Fruit fly (Drosophila melanogaster) whole organism, embryonic: ENCODE data around the gene CG43051.
A peak's percentile ranks its signal among the peaks of the same experiment; 100 is the strongest.

ENCODE experiments used
- Aef1 ChIP-seq: fragments of 200-800 bp; sonication (Bioruptor generic); IDR thresholded peaks from 3 replicates; pipeline ENCODE4 v1.3.6; 2022; ENCODE audit warnings: missing biosample characterization, missing genetic modification characterization
- Blimp-1 ChIP-seq: fragments of 200-800 bp; sonication (Bioruptor generic); optimal IDR thresholded peaks from 3 replicates; lab custom pipeline; 2018; ENCODE audit warnings: missing biosample characterization, missing genetic modification characterization, mild to moderate bottlenecking, moderate library complexity, missing genetic modification reagents
- Bteb2 ChIP-seq: fragments of 200-800 bp; sonication (Bioruptor generic); optimal IDR thresholded peaks from 2 replicates; lab custom pipeline; 2016; ENCODE audit warnings: missing biosample characterization, missing genetic modification characterization
- CG1024 ChIP-seq: fragments of 200-800 bp; sonication (Bioruptor generic); IDR thresholded peaks from 2 replicates; pipeline ENCODE4 v1.3.6; 2022; ENCODE audit warnings: missing biosample characterization, missing genetic modification characterization
- CG10431 ChIP-seq: fragments of 200-800 bp; sonication (Bioruptor generic); optimal IDR thresholded peaks from 3 replicates; lab custom pipeline; 2018; ENCODE audit warnings: missing biosample characterization, mild to moderate bottlenecking, missing genetic modification characterization
- CG10654 ChIP-seq: fragments of 200-800 bp; sonication (Bioruptor generic); optimal IDR thresholded peaks from 2 replicates; lab custom pipeline; 2016; ENCODE audit warnings: missing biosample characterization, missing genetic modification characterization
- CG11085 ChIP-seq: fragments of 200-800 bp; sonication (Bioruptor generic); IDR thresholded peaks from 2 replicates; pipeline ENCODE4 v1.3.6; 2022; ENCODE audit warnings: missing biosample characterization, missing genetic modification characterization
- CG11247 ChIP-seq: fragments of 200-800 bp; sonication (Bioruptor generic); IDR thresholded peaks from 2 replicates; pipeline ENCODE4 v1.3.6; 2022; ENCODE audit warnings: missing biosample characterization, missing genetic modification characterization
- CG13296 ChIP-seq: fragments of 200-800 bp; sonication (Bioruptor generic); optimal IDR thresholded peaks from 3 replicates; lab custom pipeline; 2018; ENCODE audit warnings: missing biosample characterization, mild to moderate bottlenecking, missing genetic modification characterization
- CG14441 ChIP-seq: fragments of 200-800 bp; sonication (Bioruptor generic); IDR thresholded peaks from 2 replicates; pipeline ENCODE4 v1.3.6; 2022; ENCODE audit warnings: missing biosample characterization, missing genetic modification characterization
- CG17385 ChIP-seq: fragments of 200-800 bp; sonication (Bioruptor generic); optimal IDR thresholded peaks from 3 replicates; lab custom pipeline; 2018; ENCODE audit warnings: missing biosample characterization, mild to moderate bottlenecking, missing genetic modification characterization
- CG17612 ChIP-seq: fragments of 200-800 bp; sonication (Bioruptor generic); IDR thresholded peaks from 2 replicates; pipeline ENCODE4 v1.3.6; 2022; ENCODE audit warnings: missing biosample characterization, missing genetic modification characterization
- CG2129 ChIP-seq: fragments of 200-800 bp; sonication (Bioruptor generic); IDR thresholded peaks from 2 replicates; pipeline ENCODE4 v1.3.6; 2022; ENCODE audit warnings: missing biosample characterization, missing genetic modification characterization; ENCODE audit not compliant: partially characterized antibody
- CG2199 ChIP-seq: fragments of 200-800 bp; sonication (Bioruptor generic); IDR thresholded peaks from 3 replicates; pipeline ENCODE4 v1.3.6; 2022; ENCODE audit warnings: missing biosample characterization, missing genetic modification characterization
- CG3163 ChIP-seq: fragments of 200-800 bp; sonication (Bioruptor generic); optimal IDR thresholded peaks from 3 replicates; lab custom pipeline; 2016; ENCODE audit warnings: missing biosample characterization, missing genetic modification characterization
- CG32767 ChIP-seq: fragments of 200-800 bp; sonication (Bioruptor generic); IDR thresholded peaks from 2 replicates; pipeline ENCODE4 v1.3.6; 2022; ENCODE audit warnings: missing biosample characterization, missing genetic modification characterization
- CG34422 ChIP-seq: fragments of 200-800 bp; sonication (Bioruptor generic); IDR thresholded peaks from 3 replicates; pipeline ENCODE4 v1.3.6; 2022; ENCODE audit warnings: missing biosample characterization, missing genetic modification characterization
- CG4730 ChIP-seq: fragments of 200-800 bp; sonication (Bioruptor generic); IDR thresholded peaks from 2 replicates; pipeline ENCODE4 v1.3.6; 2022; ENCODE audit warnings: missing biosample characterization, missing genetic modification characterization
- CG7987 ChIP-seq: fragments of 200-800 bp; sonication (Bioruptor generic); optimal IDR thresholded peaks from 2 replicates; lab custom pipeline; 2018; ENCODE audit warnings: missing biosample characterization, mild to moderate bottlenecking, missing genetic modification characterization, moderate library complexity
- Dll ChIP-seq: fragments of 200-800 bp; sonication (Bioruptor generic); IDR thresholded peaks from 4 replicates; pipeline ENCODE4 v1.3.6; 2022; ENCODE audit warnings: missing biosample characterization, missing genetic modification characterization; ENCODE audit not compliant: partially characterized antibody
- Drgx ChIP-seq: fragments of 200-800 bp; sonication (Bioruptor generic); IDR thresholded peaks from 2 replicates; pipeline ENCODE4 v1.3.6; 2022; ENCODE audit warnings: missing biosample characterization, missing genetic modification characterization
- HmgZ ChIP-seq: fragments of 200-800 bp; sonication (Bioruptor generic); optimal IDR thresholded peaks from 2 replicates; lab custom pipeline; 2018; ENCODE audit warnings: missing biosample characterization, mild to moderate bottlenecking, missing genetic modification characterization
- Hmr ChIP-seq: fragments of 200-800 bp; sonication (Bioruptor generic); optimal IDR thresholded peaks from 3 replicates; lab custom pipeline; 2017; ENCODE audit warnings: mild to moderate bottlenecking, missing biosample characterization, missing genetic modification reagents, missing genetic modification characterization
- Hsf ChIP-seq: fragments of 200-800 bp; sonication (Bioruptor generic); optimal IDR thresholded peaks from 3 replicates; lab custom pipeline; 2016; ENCODE audit warnings: missing biosample characterization, missing genetic modification characterization
- Med ChIP-seq: fragments of 200-800 bp; sonication (Bioruptor generic); peaks from one replicate; lab custom pipeline; 2016; ENCODE audit warnings: missing biosample characterization, missing genetic modification characterization, mild to moderate bottlenecking, inconsistent platforms, moderate library complexity
- Optix ChIP-seq: fragments of 200-800 bp; sonication (Bioruptor generic); IDR thresholded peaks from 3 replicates; pipeline ENCODE4 v1.3.6; 2022; ENCODE audit warnings: missing biosample characterization, missing genetic modification characterization
- Pdp1 ChIP-seq, 2 experiments: fragments of 200-800 bp; sonication (Bioruptor generic); optimal IDR thresholded peaks; 3 replicates each; lab custom pipeline; 2016; ENCODE audit warnings: missing biosample characterization in 2 of 2, missing genetic modification characterization in 2 of 2, mild to moderate bottlenecking in 1 of 2, moderate library complexity in 1 of 2
- Side ChIP-seq: fragments of 200-800 bp; sonication (Bioruptor generic); optimal IDR thresholded peaks from 2 replicates; lab custom pipeline; 2016; ENCODE audit warnings: missing biosample characterization, missing genetic modification characterization
- Trl ChIP-seq, 3 experiments: fragments of >200 bp in 2 of 3; fragments of 200-800 bp in 1 of 3; sonication (Bioruptor generic) in 1 of 3; optimal IDR thresholded peaks; 2 replicates in 1 of 3; 3 replicates in 2 of 3; lab custom pipeline; 2016 to 2017; ENCODE audit warnings: missing biosample characterization in 1 of 3, missing genetic modification characterization in 1 of 3
- ac ChIP-seq: fragments of 200-800 bp; sonication (Bioruptor generic); optimal IDR thresholded peaks from 3 replicates; lab custom pipeline; 2017; ENCODE audit warnings: missing biosample characterization, mild to moderate bottlenecking, missing genetic modification characterization
- cg ChIP-seq: fragments of 200-800 bp; sonication (Bioruptor generic); optimal IDR thresholded peaks from 3 replicates; lab custom pipeline; 2019; ENCODE audit warnings: missing biosample characterization, mild to moderate bottlenecking, missing genetic modification characterization, moderate library complexity
- chinmo ChIP-seq: fragments of 200-800 bp; sonication (Bioruptor generic); IDR thresholded peaks from 4 replicates; pipeline ENCODE4 v1.3.6; 2022; ENCODE audit warnings: missing biosample characterization, missing genetic modification characterization; ENCODE audit not compliant: partially characterized antibody
- ci ChIP-seq: fragments of 200-800 bp; sonication (Bioruptor generic); IDR thresholded peaks from 3 replicates; pipeline ENCODE4 v1.3.6; 2022; ENCODE audit warnings: missing biosample characterization, missing genetic modification characterization
- fd102C ChIP-seq: fragments of 200-800 bp; sonication (Bioruptor generic); optimal IDR thresholded peaks from 2 replicates; lab custom pipeline; 2018; ENCODE audit warnings: missing biosample characterization, mild to moderate bottlenecking, missing genetic modification characterization, moderate library complexity
- gsb-n ChIP-seq: fragments of 200-800 bp; sonication (Bioruptor generic); optimal IDR thresholded peaks from 3 replicates; lab custom pipeline; 2018; ENCODE audit warnings: missing biosample characterization, mild to moderate bottlenecking, missing genetic modification characterization
- ham ChIP-seq: fragments of 200-800 bp; sonication (Bioruptor generic); IDR thresholded peaks from 2 replicates; pipeline ENCODE4 v1.3.6; 2022; ENCODE audit warnings: missing biosample characterization, missing genetic modification characterization
- insv ChIP-seq, 2 experiments: fragments of 200-800 bp; sonication (Bioruptor generic); optimal IDR thresholded peaks; 3 replicates each; lab custom pipeline; 2016 to 2018; ENCODE audit warnings: missing biosample characterization in 2 of 2, missing genetic modification characterization in 2 of 2
- jing ChIP-seq: fragments of 200-800 bp; sonication (Bioruptor generic); optimal IDR thresholded peaks from 2 replicates; lab custom pipeline; 2018; ENCODE audit warnings: missing biosample characterization, mild to moderate bottlenecking, missing genetic modification characterization
- kni ChIP-seq: fragments of 200-800 bp; sonication (Bioruptor generic); optimal IDR thresholded peaks from 3 replicates; lab custom pipeline; 2017; ENCODE audit warnings: mild to moderate bottlenecking, missing biosample characterization, missing genetic modification reagents, missing genetic modification characterization
- lbe ChIP-seq: fragments of 200-800 bp; sonication (Bioruptor generic); optimal IDR thresholded peaks from 2 replicates; lab custom pipeline; 2016; ENCODE audit warnings: missing biosample characterization, mild to moderate bottlenecking, missing genetic modification characterization
- nom ChIP-seq: fragments of 200-800 bp; sonication (Bioruptor generic); optimal IDR thresholded peaks from 2 replicates; lab custom pipeline; 2017; ENCODE audit warnings: missing biosample characterization, missing genetic modification characterization, mild to moderate bottlenecking, moderate library complexity, missing genetic modification reagents
- pum ChIP-seq: fragments of 200-800 bp; sonication (Bioruptor generic); optimal IDR thresholded peaks from 2 replicates; lab custom pipeline; 2016; ENCODE audit warnings: missing biosample characterization, missing genetic modification characterization
- salm ChIP-seq: fragments of 200-800 bp; sonication (Bioruptor generic); optimal IDR thresholded peaks from 2 replicates; lab custom pipeline; 2018; ENCODE audit warnings: missing biosample characterization, mild to moderate bottlenecking, missing genetic modification characterization
- ssp ChIP-seq: fragments of 200-800 bp; sonication (Bioruptor generic); IDR thresholded peaks from 2 replicates; pipeline ENCODE4 v1.3.6; 2022; ENCODE audit warnings: missing biosample characterization, missing genetic modification characterization
- stc ChIP-seq: fragments of 200-800 bp; sonication (Bioruptor generic); IDR thresholded peaks from 2 replicates; pipeline ENCODE4 v1.3.6; 2022; ENCODE audit warnings: missing biosample characterization, missing genetic modification characterization
- stwl ChIP-seq: fragments of 200-800 bp; sonication (Bioruptor generic); optimal IDR thresholded peaks from 3 replicates; lab custom pipeline; 2018; ENCODE audit warnings: missing biosample characterization, mild to moderate bottlenecking, missing genetic modification characterization, moderate library complexity
- tgo ChIP-seq: fragments of 200-800 bp; sonication (Bioruptor generic); IDR thresholded peaks from 3 replicates; pipeline ENCODE4 v1.3.6; 2022; ENCODE audit warnings: missing biosample characterization, missing genetic modification characterization
- yki ChIP-seq: fragments of >200 bp; optimal IDR thresholded peaks from 3 replicates; lab custom pipeline; 2018

CG43051 gene

DNA sequence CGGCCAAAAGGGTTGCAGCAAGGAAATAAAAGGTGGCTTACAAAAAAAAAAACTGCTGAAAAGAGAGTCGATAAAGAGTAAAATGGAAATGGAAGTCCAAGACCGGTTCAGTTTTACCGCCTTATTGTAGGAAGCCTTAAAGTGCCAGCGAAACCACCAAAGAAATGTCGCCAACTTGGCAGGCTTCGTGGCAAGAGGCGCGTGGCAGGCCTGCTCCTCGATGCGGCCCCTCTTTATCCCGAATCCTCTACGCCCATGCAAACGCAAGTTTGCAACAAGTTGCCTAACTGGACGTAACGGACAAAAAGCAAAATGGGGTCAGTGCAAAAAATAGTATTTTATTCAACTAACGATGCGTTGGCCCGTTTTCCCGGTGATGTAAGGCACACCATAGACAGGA is 26.9 kb upstream of the CG43051 start:
- TF ChIP-seq Dll (GFP tag; lab: Robert Waterston, UW) (no peak), jing (GFP tag; lab: Kevin White, UChicago) (no peak), Drgx (GFP tag; lab: Robert Waterston, UW) (peak; percentile 31; the same call in 1 of the 2 replicates), Optix (0 out of 3 replicates have a peak, but pooled peaks have one; percentile 30), salm (no peak), gsb-n (tag; lab: Kevin White, UChicago) (no peak), CG17612 (no peak), Bteb2 (no peak), CG1024 (GFP tag; lab: Robert Waterston, UW) (no peak), CG14441 (no peak), CG2129 (GFP tag; lab: Robert Waterston, UW) (no peak), Hsf (GFP tag; lab: Kevin White, UChicago) (no peak), fd102C (GFP tag; lab: Kevin White, UChicago) (no peak), HmgZ (tag; lab: Kevin White, UChicago) (no peak), ham (GFP tag; lab: Robert Waterston, UW) (no peak), CG34422 (GFP tag; lab: Robert Waterston, UW) (no peak), tgo (GFP tag; lab: Robert Waterston, UW) (no peak)

DNA sequence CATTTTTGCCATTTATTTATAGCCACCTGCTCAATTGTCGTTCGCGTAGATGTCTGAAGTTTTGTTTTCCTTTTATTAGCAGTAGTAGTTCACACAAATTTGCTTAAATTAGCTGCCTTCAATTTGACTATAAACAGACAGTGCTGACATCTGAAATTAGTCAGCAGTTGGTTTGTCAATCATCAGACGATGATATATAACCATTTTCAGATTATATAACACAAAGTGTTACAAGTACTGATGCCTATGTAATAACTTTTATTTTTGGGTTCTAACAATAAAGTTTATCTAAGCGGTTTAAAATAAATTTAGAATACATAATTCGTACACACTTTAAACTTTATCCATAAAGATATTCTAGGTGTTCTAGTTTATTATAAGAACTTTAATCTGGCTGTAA is 26.0 kb upstream of the CG43051 start:
- peak in 1 of 2 experiments; percentile 92 for TF ChIP-seq Pdp1 (GFP tag; optimal IDR thresholded peaks at IDR 0.05; lab: Kevin White, UChicago)
- TF ChIP-seq CG13296 (GFP tag; lab: Kevin White, UChicago): peak; percentile 7
- TF ChIP-seq CG10654 (GFP tag; lab: Kevin White, UChicago): no peak
- no peak for TF ChIP-seq CG4730
- no peak for TF ChIP-seq Aef1
- TF ChIP-seq ssp (GFP tag; lab: Robert Waterston, UW): no peak
- no peak for TF ChIP-seq Hmr (GFP tag; lab: Kevin White, UChicago)

DNA sequence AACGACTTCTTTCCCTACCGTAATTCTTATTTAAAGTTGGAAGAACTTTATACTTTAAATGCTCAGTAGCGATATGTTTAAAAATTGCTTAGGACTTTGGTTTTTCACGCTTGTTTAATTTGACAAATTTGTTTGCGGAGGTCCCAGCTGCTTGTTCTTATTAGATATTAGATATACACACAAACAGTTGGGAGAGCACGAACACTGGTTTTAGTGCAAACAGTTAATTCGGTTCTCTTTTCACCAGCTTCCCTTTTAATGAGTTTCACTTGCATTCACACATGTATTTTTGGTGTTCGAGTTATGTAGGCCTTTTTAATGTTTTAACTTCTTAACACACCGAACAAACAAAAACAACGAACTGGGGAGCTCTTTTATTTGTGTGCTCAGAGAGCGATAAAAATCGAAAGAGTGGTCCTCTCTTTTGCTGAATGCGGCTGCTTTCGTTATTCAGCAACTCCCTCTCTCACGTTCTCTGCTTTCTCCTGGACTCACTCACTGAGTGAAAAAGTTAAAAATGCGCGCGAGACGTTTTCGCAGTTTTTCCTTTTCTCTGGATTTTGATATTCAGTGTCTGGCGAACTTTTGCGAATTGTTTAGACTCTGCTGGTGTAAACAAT is 24.9 kb upstream of the CG43051 start:
- TF ChIP-seq lbe: peak; percentile 64
- peak; percentile 58; the same call in 1 of the 2 replicates for TF ChIP-seq CG32767 (GFP tag; lab: Robert Waterston, UW)
- 0 out of 3 replicates have a peak, but pooled peaks have one; percentile 12 for TF ChIP-seq CG2199
- peak; percentile 13 for TF ChIP-seq CG10431 (GFP tag; lab: Kevin White, UChicago)
- TF ChIP-seq Pdp1 (GFP tag; optimal IDR thresholded peaks at IDR 0.05; lab: Kevin White, UChicago): peak in 1 of 2 experiments; percentile 43
- TF ChIP-seq kni (GFP tag; lab: Kevin White, UChicago): peak; percentile 24
- TF ChIP-seq CG11247 (GFP tag; lab: Robert Waterston, UW): peak; percentile 19; the same call in 1 of the 2 replicates
- TF ChIP-seq CG11085: no peak
- TF ChIP-seq cg (GFP tag; lab: Kevin White, UChicago): peak; percentile 22
- peak; percentile 79 for TF ChIP-seq CG3163 (GFP tag; lab: Kevin White, UChicago)
- TF ChIP-seq ci: peak; percentile 34; the same call in 2 of the 3 replicates
- peak; percentile 66 for TF ChIP-seq Med (GFP tag; lab: Kevin White, UChicago)
- peak in 1 of 2 experiments; percentile 86 for TF ChIP-seq insv (GFP tag; optimal IDR thresholded peaks at IDR 0.05; lab: Kevin White, UChicago)
- peak; percentile 41 for TF ChIP-seq CG17385
- peak; percentile 79 for TF ChIP-seq yki (lab: Kevin White, UChicago)
- TF ChIP-seq CG7987 (GFP tag; lab: Kevin White, UChicago): no peak
- TF ChIP-seq stwl (tag; lab: Kevin White, UChicago): no peak
- TF ChIP-seq Side (GFP tag; lab: Kevin White, UChicago): peak; percentile 7
- TF ChIP-seq nom (GFP tag; lab: Kevin White, UChicago): peak; percentile 53
- TF ChIP-seq chinmo (GFP tag; lab: Robert Waterston, UW): peak; percentile 39; the same call in 1 of the 4 replicates
- peak; percentile 27 for TF ChIP-seq ac (GFP tag; lab: Kevin White, UChicago)
- peak; percentile 96 to 97 for TF ChIP-seq Trl (optimal IDR thresholded peaks at IDR 0.05; lab: Kevin White, UChicago)
- peak; percentile 44 for TF ChIP-seq Trl (GFP tag; optimal IDR thresholded peaks at IDR 0.05; lab: Kevin White, UChicago)
- no peak for TF ChIP-seq pum (GFP tag; lab: Kevin White, UChicago)
- TF ChIP-seq stc (GFP tag; lab: Robert Waterston, UW): peak; percentile 34; the same call in 1 of the 2 replicates
- TF ChIP-seq Blimp-1 (GFP tag; lab: Kevin White, UChicago): peak; percentile 22
